Fruit fly (Drosophila melanogaster) whole organism, embryonic: Measurements from ENCODE around the gene Snm1.

Experiments
- Ada2b ChIP-seq: fragments of 200-800 bp; sonication (Bioruptor generic); IDR thresholded peaks from 2 replicates; pipeline ENCODE4 v1.3.6; 2022; ENCODE audit warnings: missing biosample characterization, missing genetic modification characterization
- Bteb2 ChIP-seq: fragments of 200-800 bp; sonication (Bioruptor generic); optimal IDR thresholded peaks from 2 replicates; lab custom pipeline; 2016; ENCODE audit warnings: missing biosample characterization, missing genetic modification characterization
- CG11247 ChIP-seq: fragments of 200-800 bp; sonication (Bioruptor generic); IDR thresholded peaks from 2 replicates; pipeline ENCODE4 v1.3.6; 2022; ENCODE audit warnings: missing biosample characterization, missing genetic modification characterization
- CG12236 ChIP-seq: fragments of 200-800 bp; sonication (Bioruptor generic); optimal IDR thresholded peaks from 2 replicates; lab custom pipeline; 2016; ENCODE audit warnings: missing biosample characterization, missing genetic modification characterization
- CG12391 ChIP-seq: fragments of 200-800 bp; sonication (Bioruptor generic); optimal IDR thresholded peaks from 3 replicates; lab custom pipeline; 2018; ENCODE audit warnings: missing biosample characterization, mild to moderate bottlenecking, missing genetic modification characterization, moderate library complexity
- CG14014 ChIP-seq: fragments of 200-800 bp; sonication (Bioruptor generic); IDR thresholded peaks from 2 replicates; pipeline ENCODE4 v1.3.6; 2022; ENCODE audit warnings: missing biosample characterization, missing genetic modification characterization
- CG14965 ChIP-seq: fragments of 200-800 bp; sonication (Bioruptor generic); optimal IDR thresholded peaks from 2 replicates; lab custom pipeline; 2016; ENCODE audit warnings: missing biosample characterization, missing genetic modification characterization, borderline replicate concordance
- CG1529 ChIP-seq: fragments of 200-800 bp; sonication (Bioruptor generic); optimal IDR thresholded peaks from 3 replicates; lab custom pipeline; 2018; ENCODE audit warnings: missing biosample characterization, missing genetic modification characterization
- CG15514 ChIP-seq: fragments of 200-800 bp; sonication (Bioruptor generic); optimal IDR thresholded peaks from 3 replicates; lab custom pipeline; 2017; ENCODE audit warnings: missing biosample characterization, missing genetic modification characterization, mild to moderate bottlenecking, moderate library complexity, missing genetic modification reagents
- CG18011 ChIP-seq: fragments of 200-800 bp; sonication (Bioruptor generic); optimal IDR thresholded peaks from 2 replicates; lab custom pipeline; 2017; ENCODE audit warnings: missing biosample characterization, missing genetic modification characterization, mild to moderate bottlenecking, moderate library complexity, missing genotype
- CG18476 ChIP-seq: fragments of 200-800 bp; sonication (Bioruptor generic); optimal IDR thresholded peaks from 2 replicates; lab custom pipeline; 2016; ENCODE audit warnings: missing biosample characterization, mild to moderate bottlenecking, missing genetic modification characterization
- CG31441 ChIP-seq: fragments of 200-800 bp; sonication (Bioruptor generic); IDR thresholded peaks from 2 replicates; pipeline ENCODE4 v1.3.6; 2022; ENCODE audit warnings: missing biosample characterization, missing genetic modification characterization
- CG33557 ChIP-seq: fragments of 200-800 bp; sonication (Bioruptor generic); optimal IDR thresholded peaks from 2 replicates; lab custom pipeline; 2019; ENCODE audit warnings: missing biosample characterization, mild to moderate bottlenecking, missing genetic modification characterization, moderate library complexity
- CG3847 ChIP-seq: fragments of 200-800 bp; sonication (Bioruptor generic); IDR thresholded peaks from 2 replicates; pipeline ENCODE4 v1.3.6; 2022; ENCODE audit warnings: missing biosample characterization, missing genetic modification characterization
- CG4360 ChIP-seq: fragments of 200-800 bp; sonication (Bioruptor generic); IDR thresholded peaks from 2 replicates; pipeline ENCODE4 v1.3.6; 2022; ENCODE audit warnings: missing biosample characterization, missing genetic modification characterization
- CG4424 ChIP-seq: fragments of 200-800 bp; sonication (Bioruptor generic); optimal IDR thresholded peaks from 3 replicates; lab custom pipeline; 2016; ENCODE audit warnings: missing biosample characterization, missing genetic modification characterization
- CG4730 ChIP-seq: fragments of 200-800 bp; sonication (Bioruptor generic); IDR thresholded peaks from 2 replicates; pipeline ENCODE4 v1.3.6; 2022; ENCODE audit warnings: missing biosample characterization, missing genetic modification characterization
- CG7745 ChIP-seq: fragments of 200-800 bp; sonication (Bioruptor generic); optimal IDR thresholded peaks from 2 replicates; lab custom pipeline; 2018; ENCODE audit warnings: missing biosample characterization, mild to moderate bottlenecking, missing genetic modification characterization, moderate library complexity
- CG8089 ChIP-seq: fragments of 200-800 bp; sonication (Bioruptor generic); optimal IDR thresholded peaks from 3 replicates; lab custom pipeline; 2016; ENCODE audit warnings: missing biosample characterization, missing genetic modification characterization
- CG9876 ChIP-seq: fragments of 200-800 bp; sonication (Bioruptor generic); optimal IDR thresholded peaks from 2 replicates; lab custom pipeline; 2016; ENCODE audit warnings: missing biosample characterization, missing genetic modification characterization
- Hsf ChIP-seq: fragments of 200-800 bp; sonication (Bioruptor generic); optimal IDR thresholded peaks from 3 replicates; lab custom pipeline; 2016; ENCODE audit warnings: missing biosample characterization, missing genetic modification characterization
- Neu2 ChIP-seq: fragments of 200-800 bp; sonication (Bioruptor generic); optimal IDR thresholded peaks from 3 replicates; lab custom pipeline; 2016; ENCODE audit warnings: missing biosample characterization, missing genetic modification characterization, borderline replicate concordance
- NfI ChIP-seq: fragments of 200-800 bp; sonication (Bioruptor generic); optimal IDR thresholded peaks from 3 replicates; lab custom pipeline; 2018; ENCODE audit warnings: missing biosample characterization, mild to moderate bottlenecking, missing genetic modification characterization, moderate library complexity
- Oli ChIP-seq: fragments of 200-800 bp; sonication (Bioruptor generic); optimal IDR thresholded peaks from 2 replicates; lab custom pipeline; 2018; ENCODE audit warnings: missing biosample characterization, mild to moderate bottlenecking, missing genetic modification characterization, moderate library complexity
- PHDP ChIP-seq: fragments of 200-800 bp; sonication (Bioruptor generic); optimal IDR thresholded peaks from 3 replicates; lab custom pipeline; 2018; ENCODE audit warnings: missing biosample characterization, mild to moderate bottlenecking, missing genetic modification characterization, moderate library complexity
- Scr ChIP-seq: fragments of 200-800 bp; sonication (Bioruptor generic); IDR thresholded peaks from 2 replicates; pipeline ENCODE4 v1.3.6; 2022; ENCODE audit warnings: missing biosample characterization, missing genetic modification characterization; ENCODE audit not compliant: partially characterized antibody
- Taf1 ChIP-seq: fragments of 200-800 bp; sonication (Bioruptor generic); IDR thresholded peaks from 2 replicates; pipeline ENCODE4 v1.3.6; 2022; ENCODE audit warnings: missing biosample characterization, missing genetic modification characterization
- Trl ChIP-seq, 3 experiments: fragments of >200 bp in 2 of 3; fragments of 200-800 bp in 1 of 3; sonication (Bioruptor generic) in 1 of 3; optimal IDR thresholded peaks; 2 replicates in 1 of 3; 3 replicates in 2 of 3; lab custom pipeline; 2016 to 2017; ENCODE audit warnings: missing biosample characterization in 1 of 3, missing genetic modification characterization in 1 of 3
- Usf ChIP-seq: fragments of 200-800 bp; sonication (Bioruptor generic); optimal IDR thresholded peaks from 2 replicates; lab custom pipeline; 2017; ENCODE audit warnings: missing genotype, missing biosample characterization, missing genetic modification characterization
- ap ChIP-seq: fragments of 200-800 bp; sonication (Bioruptor generic); IDR thresholded peaks from 2 replicates; pipeline ENCODE4 v1.3.6; 2022; ENCODE audit warnings: missing biosample characterization, missing genetic modification characterization
- bcd ChIP-seq: fragments of 200-800 bp; sonication (Bioruptor generic); optimal IDR thresholded peaks from 2 replicates; lab custom pipeline; 2017; ENCODE audit warnings: missing biosample characterization, mild to moderate bottlenecking, missing genetic modification characterization
- ems ChIP-seq: fragments of 200-800 bp; sonication (Bioruptor generic); optimal IDR thresholded peaks from 3 replicates; lab custom pipeline; 2016; ENCODE audit warnings: missing biosample characterization, missing genetic modification characterization
- her ChIP-seq: fragments of 200-800 bp; sonication (Bioruptor generic); optimal IDR thresholded peaks from 2 replicates; lab custom pipeline; 2016; ENCODE audit warnings: missing biosample characterization, missing genetic modification characterization
- ind ChIP-seq: fragments of 200-800 bp; sonication (Bioruptor generic); optimal IDR thresholded peaks from 3 replicates; lab custom pipeline; 2016; ENCODE audit warnings: missing biosample characterization, missing genetic modification characterization
- ken ChIP-seq: fragments of 200-800 bp; sonication (Bioruptor generic); IDR thresholded peaks from 3 replicates; pipeline ENCODE4 v1.3.6; 2022; ENCODE audit warnings: missing biosample characterization, missing genetic modification characterization
- knrl ChIP-seq: fragments of 200-800 bp; sonication (Bioruptor generic); IDR thresholded peaks from 3 replicates; pipeline ENCODE4 v1.3.6; 2022; ENCODE audit warnings: missing biosample characterization, missing genetic modification characterization; ENCODE audit not compliant: partially characterized antibody
- lov ChIP-seq, 2 experiments: fragments of 200-800 bp in 1 of 2; fragments of >200 bp in 1 of 2; sonication (Bioruptor generic) in 1 of 2; IDR thresholded peaks in 1 of 2; optimal IDR thresholded peaks in 1 of 2; 2 replicates in 1 of 2; 3 replicates in 1 of 2; pipeline versions ENCODE4 v1.3.6 to Lab custom; 2017 to 2022; ENCODE audit warnings: missing biosample characterization in 1 of 2, missing genetic modification characterization in 1 of 2
- mld ChIP-seq: fragments of 200-800 bp; sonication (Bioruptor generic); IDR thresholded peaks from 3 replicates; pipeline ENCODE4 v1.3.6; 2022; ENCODE audit warnings: missing biosample characterization, missing genetic modification characterization; ENCODE audit not compliant: partially characterized antibody
- nmo ChIP-seq: fragments of 200-800 bp; sonication (Bioruptor generic); optimal IDR thresholded peaks from 2 replicates; lab custom pipeline; 2018; ENCODE audit warnings: missing biosample characterization, mild to moderate bottlenecking, missing genetic modification characterization, moderate library complexity
- odd ChIP-seq: fragments of 200-800 bp; sonication (Bioruptor generic); optimal IDR thresholded peaks from 2 replicates; lab custom pipeline; 2017; ENCODE audit warnings: missing biosample characterization, mild to moderate bottlenecking, missing genetic modification characterization
- otp ChIP-seq: fragments of 200-800 bp; sonication (Bioruptor generic); IDR thresholded peaks from 3 replicates; pipeline ENCODE4, ENCODE4 v1.3.6; 2022; ENCODE audit warnings: missing biosample characterization, missing genetic modification characterization
- run ChIP-seq: fragments of 200-800 bp; sonication (Bioruptor generic); optimal IDR thresholded peaks from 3 replicates; lab custom pipeline; 2018; ENCODE audit warnings: missing biosample characterization, mild to moderate bottlenecking, missing genetic modification characterization
- salm ChIP-seq: fragments of 200-800 bp; sonication (Bioruptor generic); optimal IDR thresholded peaks from 2 replicates; lab custom pipeline; 2018; ENCODE audit warnings: missing biosample characterization, mild to moderate bottlenecking, missing genetic modification characterization
- shn ChIP-seq: fragments of 200-800 bp; sonication (Bioruptor generic); optimal IDR thresholded peaks from 3 replicates; lab custom pipeline; 2016; ENCODE audit warnings: missing biosample characterization, missing genetic modification characterization
- slbo ChIP-seq: fragments of 200-800 bp; sonication (Bioruptor generic); IDR thresholded peaks from 2 replicates; pipeline ENCODE4 v1.3.6; 2022; ENCODE audit warnings: missing biosample characterization, missing genetic modification characterization
- trem ChIP-seq: fragments of 200-800 bp; optimal IDR thresholded peaks from 3 replicates; lab custom pipeline; 2019; ENCODE audit warnings: missing biosample characterization, mild to moderate bottlenecking, missing genetic modification characterization, moderate library complexity
- tup ChIP-seq: fragments of 200-800 bp; sonication (Bioruptor generic); optimal IDR thresholded peaks from 2 replicates; lab custom pipeline; 2016; ENCODE audit warnings: missing biosample characterization, mild to moderate bottlenecking, missing genetic modification characterization, moderate library complexity
- unc-4 ChIP-seq: fragments of 200-800 bp; sonication (Bioruptor generic); IDR thresholded peaks from 2 replicates; pipeline ENCODE4 v1.3.6; 2022; ENCODE audit warnings: missing biosample characterization, missing genetic modification characterization; ENCODE audit not compliant: partially characterized antibody
- z ChIP-seq: fragments of 200-800 bp; sonication (Bioruptor generic); IDR thresholded peaks from 3 replicates; pipeline ENCODE4 v1.3.6; 2022; ENCODE audit warnings: missing biosample characterization, missing genetic modification characterization

Gene Snm1

dm6 chr3R:5587863-5588519 lies 33.1 kb downstream of the Snm1 start, which contains the start of gene CG2926 (continued):
- TF ChIP-seq odd (GFP tag; lab: Kevin White, UChicago) (no peak), her (GFP tag; lab: Kevin White, UChicago) (peak; percentile 55), CG8089 (GFP tag; lab: Kevin White, UChicago) (no peak), CG3847 (GFP tag; lab: Robert Waterston, UW) (peak; percentile 42; the same call in 1 of the 2 replicates), unc-4 (GFP tag; lab: Robert Waterston, UW) (peak; percentile 84), ind (no peak), Trl (optimal IDR thresholded peaks at IDR 0.05; lab: Kevin White, UChicago) (no peak), Trl (GFP tag; optimal IDR thresholded peaks at IDR 0.05; lab: Kevin White, UChicago) (peak; percentile 48), bcd (GFP tag; lab: Kevin White, UChicago) (no peak), Ada2b (0 out of 2 replicates have a peak, but pooled peaks have one; percentile 5), Neu2 (GFP tag; lab: Kevin White, UChicago) (no peak), ap (no peak), Hsf (GFP tag; lab: Kevin White, UChicago) (peak; percentile 47), CG1529 (GFP tag; lab: Kevin White, UChicago) (no peak), CG18011 (GFP tag; lab: Kevin White, UChicago) (no peak), tup (GFP tag; lab: Kevin White, UChicago) (no peak), CG12391 (no peak), CG4424 (GFP tag; lab: Kevin White, UChicago) (no peak), ken (GFP tag; lab: Robert Waterston, UW) (no peak), otp (GFP tag; lab: Robert Waterston, UW) (no peak), CG14965 (GFP tag; lab: Kevin White, UChicago) (no peak), CG12236 (no peak), Bteb2 (GFP tag; lab: Kevin White, UChicago) (no peak), CG14014 (GFP tag; lab: Robert Waterston, UW) (peak; percentile 43; the same call in 1 of the 2 replicates), CG11247 (GFP tag; lab: Robert Waterston, UW) (peak; percentile 26; the same call in 1 of the 2 replicates), ems (no peak), Taf1 (GFP tag; lab: Robert Waterston, UW) (no peak), CG7745 (tag; lab: Kevin White, UChicago) (no peak), Scr (GFP tag; lab: Robert Waterston, UW) (peak; percentile 89), CG9876 (peak; percentile 53), trem (peak; percentile 26), CG18476 (GFP tag; lab: Kevin White, UChicago) (no peak), CG15514 (GFP tag; lab: Kevin White, UChicago) (peak; percentile 63), NfI (GFP tag; lab: Kevin White, UChicago) (no peak), PHDP (tag; lab: Kevin White, UChicago) (no peak), mld (GFP tag; lab: Robert Waterston, UW) (peak; percentile 91), CG4360 (no peak), CG4730 (GFP tag; lab: Robert Waterston, UW) (no peak), slbo (GFP tag; lab: Robert Waterston, UW) (peak; percentile 72), knrl (GFP tag; lab: Robert Waterston, UW) (peak; percentile 89), shn (GFP tag; lab: Kevin White, UChicago) (peak; percentile 58), Oli (tag; lab: Kevin White, UChicago) (no peak), salm (no peak), Usf (GFP tag; lab: Kevin White, UChicago) (no peak), z (GFP tag; lab: Robert Waterston, UW) (no peak), lov (optimal IDR thresholded peaks at IDR 0.05; lab: Kevin White, UChicago) (no peak), lov (GFP tag; IDR thresholded peaks at IDR 0.05; lab: Robert Waterston, UW) (0 out of 3 replicates have a peak, but pooled peaks have one; percentile 5), nmo (GFP tag; lab: Kevin White, UChicago) (peak; percentile 37), run (tag; lab: Kevin White, UChicago) (no peak), CG33557 (GFP tag; lab: Kevin White, UChicago) (no peak), CG31441 (GFP tag; lab: Robert Waterston, UW) (no peak)
